Fruit fly (Drosophila melanogaster) whole organism, wandering third instar larva: Measurements from ENCODE around the gene GstD3.

Source experiments
- Abd-B ChIP-seq: fragments of >200 bp; optimal IDR thresholded peaks from 2 replicates; lab custom pipeline; 2017; ENCODE audit warnings: missing biosample characterization, missing genetic modification characterization
- CrebA ChIP-seq: fragments of 200-800 bp; sonication (Bioruptor generic); optimal IDR thresholded peaks from 2 replicates; lab custom pipeline; 2016; ENCODE audit warnings: missing biosample characterization, mild to moderate bottlenecking, missing genetic modification characterization, borderline replicate concordance
- Dfd ChIP-seq: fragments of >200 bp; optimal IDR thresholded peaks from 2 replicates; lab custom pipeline; 2017; ENCODE audit warnings: missing biosample characterization, missing genetic modification characterization
- Dif ChIP-seq: fragments of 200-275, 200-300 bp; sonication (Bioruptor generic); optimal IDR thresholded peaks from 2 replicates; lab custom pipeline; 2018; ENCODE audit warnings: missing biosample characterization, missing genetic modification characterization; ENCODE audit not compliant: partially characterized antibody
- GATAd ChIP-seq: sonication (Bioruptor generic); optimal IDR thresholded peaks from 2 replicates; lab custom pipeline; 2016; ENCODE audit warnings: missing biosample characterization, missing genetic modification characterization
- Hnf4 ChIP-seq: fragments of 200-800 bp; sonication (Bioruptor generic); optimal IDR thresholded peaks from 2 replicates; lab custom pipeline; 2016; ENCODE audit warnings: missing biosample characterization, mild to moderate bottlenecking, missing genetic modification characterization
- Hr78 ChIP-seq: fragments of >200 bp; optimal IDR thresholded peaks from 2 replicates; lab custom pipeline; 2017; ENCODE audit warnings: missing biosample characterization, missing genetic modification characterization
- N ChIP-seq: fragments of >200 bp; optimal IDR thresholded peaks from 2 replicates; lab custom pipeline; 2018; ENCODE audit warnings: missing biosample characterization, missing external identifiers, missing genetic modification characterization
- OdsH ChIP-seq: fragments of 200-800 bp; sonication (Bioruptor generic); optimal IDR thresholded peaks from 2 replicates; lab custom pipeline; 2016; ENCODE audit warnings: missing biosample characterization, mild to moderate bottlenecking, missing genetic modification characterization
- Rel ChIP-seq, 2 experiments: fragments of 200-800 bp; sonication (Bioruptor generic) in 1 of 2; optimal IDR thresholded peaks; 2 replicates in 1 of 2; 3 replicates in 1 of 2; lab custom pipeline; 2016 to 2019; ENCODE audit warnings: mild to moderate bottlenecking in 2 of 2, missing biosample characterization in 2 of 2, missing genetic modification characterization in 2 of 2, moderate library complexity in 1 of 2
- Vsx2 ChIP-seq: fragments of 200-300, 225-300 bp; sonication (Bioruptor generic); optimal IDR thresholded peaks from 2 replicates; lab custom pipeline; 2018; ENCODE audit warnings: missing biosample characterization, missing genetic modification characterization; ENCODE audit not compliant: partially characterized antibody
- br ChIP-seq: fragments of 200-800 bp; sonication (Bioruptor generic); optimal IDR thresholded peaks from 2 replicates; lab custom pipeline; 2016; ENCODE audit warnings: missing biosample characterization, missing genetic modification characterization
- dl ChIP-seq, 2 experiments: fragments of 175-275, 200-275 bp in 1 of 2; fragments of 200-275 bp in 1 of 2; sonication (Bioruptor generic); optimal IDR thresholded peaks; lab custom pipeline; 2018; ENCODE audit warnings: mild to moderate bottlenecking in 2 of 2, missing biosample characterization in 2 of 2, missing genetic modification characterization in 2 of 2, moderate library complexity in 2 of 2; ENCODE audit not compliant: partially characterized antibody in 2 of 2, insufficient read depth in 1 of 2
- dmrt93B ChIP-seq: fragments of 200-800 bp; sonication (Bioruptor generic); optimal IDR thresholded peaks from 2 replicates; lab custom pipeline; 2018; ENCODE audit warnings: missing biosample characterization, mild to moderate bottlenecking, missing genetic modification characterization
- dsf ChIP-seq: sonication (Bioruptor generic); optimal IDR thresholded peaks from 2 replicates; lab custom pipeline; 2016; ENCODE audit warnings: missing biosample characterization, missing genetic modification characterization, borderline replicate concordance
- ey ChIP-seq: fragments of 200-800 bp; sonication (Bioruptor generic); optimal IDR thresholded peaks from 2 replicates; lab custom pipeline; 2016; ENCODE audit warnings: missing biosample characterization, missing genetic modification characterization
- foxo ChIP-seq, 2 experiments: fragments of 200-800 bp; sonication (Bioruptor generic); optimal IDR thresholded peaks; 2 replicates in 1 of 2; 3 replicates in 1 of 2; lab custom pipeline; 2016 to 2017; ENCODE audit warnings: missing biosample characterization in 2 of 2, missing genetic modification characterization in 2 of 2
- fru ChIP-seq: fragments of 200-800 bp; sonication (Bioruptor generic); optimal IDR thresholded peaks from 3 replicates; lab custom pipeline; 2016; ENCODE audit warnings: missing biosample characterization, mild to moderate bottlenecking, missing genetic modification characterization
- h ChIP-seq: fragments of 200-800 bp; sonication (Bioruptor generic); optimal IDR thresholded peaks from 3 replicates; lab custom pipeline; 2016; ENCODE audit warnings: missing biosample characterization, mild to moderate bottlenecking, missing genetic modification characterization
- lola ChIP-seq: fragments of >200 bp; optimal IDR thresholded peaks from 2 replicates; lab custom pipeline; 2017; ENCODE audit warnings: missing biosample characterization, missing genetic modification characterization
- pan ChIP-seq: fragments of >200 bp; optimal IDR thresholded peaks from 2 replicates; lab custom pipeline; 2017
- psq ChIP-seq: fragments of 200-800 bp; sonication (Bioruptor generic); optimal IDR thresholded peaks from 3 replicates; lab custom pipeline; 2017; ENCODE audit warnings: missing biosample characterization, mild to moderate bottlenecking, missing genetic modification characterization, moderate library complexity
- rgr ChIP-seq: fragments of 200-800 bp; sonication (Bioruptor generic); optimal IDR thresholded peaks from 3 replicates; lab custom pipeline; 2016; ENCODE audit warnings: missing biosample characterization, mild to moderate bottlenecking, missing genetic modification characterization
- sage ChIP-seq: fragments of 200-800 bp; sonication (Bioruptor generic); optimal IDR thresholded peaks from 2 replicates; lab custom pipeline; 2016; ENCODE audit warnings: missing biosample characterization, mild to moderate bottlenecking, missing genetic modification characterization
- sv ChIP-seq: fragments of 200-800 bp; sonication (Bioruptor generic); optimal IDR thresholded peaks from 3 replicates; lab custom pipeline; 2016; ENCODE audit warnings: missing biosample characterization, missing genetic modification characterization
- tai ChIP-seq: sonication (Bioruptor generic); optimal IDR thresholded peaks from 2 replicates; lab custom pipeline; 2016; ENCODE audit warnings: missing biosample characterization, missing genetic modification characterization
- usp ChIP-seq: fragments of >200 bp; optimal IDR thresholded peaks from 2 replicates; lab custom pipeline; 2017; ENCODE audit warnings: missing biosample characterization, missing genetic modification characterization
- woc ChIP-seq: sonication (Bioruptor generic); optimal IDR thresholded peaks from 2 replicates; lab custom pipeline; 2016; ENCODE audit warnings: missing biosample characterization, mild to moderate bottlenecking, missing genetic modification characterization

The GstD3 gene

DNA sequence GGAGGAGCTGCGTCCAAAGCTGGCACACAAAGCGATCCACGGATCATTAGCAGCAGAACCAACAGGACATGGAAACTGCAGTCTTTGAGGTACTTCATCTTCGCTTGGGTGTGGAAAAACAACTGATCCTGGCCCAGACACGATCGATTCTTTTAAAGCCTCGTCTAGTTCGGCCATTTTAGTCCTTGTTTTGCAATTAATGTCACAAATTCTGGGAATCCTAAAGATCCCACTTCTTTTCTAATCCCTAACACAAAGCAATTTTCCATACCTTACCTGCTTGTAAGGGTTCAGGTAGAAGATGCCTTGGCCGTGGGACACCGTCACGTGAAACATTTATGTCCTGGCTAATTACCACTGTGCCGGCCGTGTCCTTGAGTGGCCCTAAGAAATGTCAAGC, 9.7 kb downstream of the GstD3 start, which contains the start of gene CG10035:
Gene CG10035 (minus strand): TSS at position 129 of the 400 bp plus-strand sequence.
- no peak for TF ChIP-seq br (GFP tag; lab: Kevin White, UChicago)
- no peak for TF ChIP-seq pan (lab: Kevin White, UChicago)
- TF ChIP-seq Dfd (GFP tag; lab: Kevin White, UChicago) = no peak
- TF ChIP-seq, all 38 proteins: peak for 0

DNA sequence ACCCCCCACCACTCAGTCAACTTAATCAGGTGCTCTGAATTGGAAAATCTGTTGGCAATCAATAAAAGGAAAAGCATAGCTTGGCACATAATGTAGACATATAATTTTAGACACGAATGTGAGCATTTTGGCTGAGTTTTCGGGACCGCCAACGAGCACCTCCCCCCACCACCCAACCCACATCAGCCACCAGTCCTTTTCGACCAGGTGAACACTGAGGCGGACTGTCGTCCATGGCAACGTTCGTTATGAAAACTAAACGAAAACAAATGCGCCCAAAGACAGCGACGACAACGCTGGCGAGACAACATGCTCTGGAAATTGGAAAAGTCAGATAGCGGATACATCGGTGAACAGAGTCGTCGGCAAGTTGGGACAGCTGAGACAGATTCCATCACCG, 10.2 kb downstream of the GstD3 start, which contains the start of gene GstD11:
Gene GstD11 (plus strand): TSS at position 301 of the 400 bp plus-strand sequence.
- TF ChIP-seq OdsH (GFP tag; lab: Kevin White, UChicago) (no peak), psq (GFP tag; lab: Kevin White, UChicago) (no peak), usp (GFP tag; lab: Kevin White, UChicago) (no peak), GATAd (GFP tag; lab: Kevin White, UChicago) (no peak), tai (GFP tag; lab: Kevin White, UChicago) (no peak), dmrt93B (GFP tag; lab: Kevin White, UChicago) (no peak), Rel (GFP tag; optimal IDR thresholded peaks at IDR 0.05; lab: Kevin White, UChicago) (no peak), Rel (tag; optimal IDR thresholded peaks at IDR 0.05; lab: Kevin White, UChicago) (no peak), Abd-B (GFP tag; lab: Kevin White, UChicago) (no peak), Dfd (GFP tag; lab: Kevin White, UChicago) (no peak), fru (GFP tag; lab: Kevin White, UChicago) (no peak)
- TF ChIP-seq, all 38 proteins: peak for 0

DNA sequence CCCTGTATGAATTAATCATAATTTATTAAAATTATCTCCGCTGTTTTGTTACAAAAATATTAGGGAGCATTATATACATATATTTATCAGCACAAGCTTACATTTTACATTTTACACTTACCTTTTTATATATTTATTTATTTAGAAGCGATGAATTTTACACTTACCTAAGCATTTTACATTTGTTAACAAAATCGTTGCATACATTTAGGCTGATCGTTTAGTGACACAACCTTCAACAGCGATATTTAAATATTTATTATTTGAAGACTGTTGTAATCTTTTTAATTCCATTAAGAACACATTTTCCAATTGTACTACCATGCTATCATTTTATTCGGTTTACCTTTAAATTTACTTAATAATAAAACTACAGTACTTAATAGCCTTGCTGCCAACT, 10.9 kb downstream of the GstD3 start:
- TF ChIP-seq sage (GFP tag; lab: Kevin White, UChicago) = no peak
- no peak for TF ChIP-seq Rel (GFP tag; optimal IDR thresholded peaks at IDR 0.05; lab: Kevin White, UChicago)
- TF ChIP-seq Rel (tag; optimal IDR thresholded peaks at IDR 0.05; lab: Kevin White, UChicago) = peak; percentile 87
- peak; percentile 14 for TF ChIP-seq CrebA (GFP tag; lab: Kevin White, UChicago)

DNA sequence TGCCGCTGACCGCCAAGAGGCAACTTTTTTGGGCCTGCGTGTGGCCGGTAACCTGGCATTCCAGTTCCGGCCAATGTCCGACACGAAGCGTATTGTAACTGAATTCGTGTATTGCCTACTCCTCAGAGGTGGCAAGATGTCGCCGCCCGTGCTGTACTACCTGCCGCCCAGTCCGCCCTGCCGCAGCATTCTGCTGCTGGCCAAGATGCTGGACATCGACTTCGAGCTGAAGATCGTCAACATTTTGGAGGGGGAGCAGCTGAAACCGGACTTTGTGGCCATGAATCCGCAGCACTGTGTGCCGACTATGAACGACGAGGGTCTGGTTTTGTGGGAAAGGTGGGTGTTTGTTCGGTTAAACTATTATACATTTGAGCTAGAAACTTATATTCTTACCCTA, 11.4 kb downstream of the GstD3 start:
- TF ChIP-seq tai (GFP tag; lab: Kevin White, UChicago) = no peak
- TF ChIP-seq fru (GFP tag; lab: Kevin White, UChicago) = no peak
- TF ChIP-seq Dif = no peak
- no peak for TF ChIP-seq pan (lab: Kevin White, UChicago)
- no peak for TF ChIP-seq Dfd (GFP tag; lab: Kevin White, UChicago)
- TF ChIP-seq foxo (GFP tag; optimal IDR thresholded peaks at IDR 0.05; lab: Kevin White, UChicago) = no peak
- TF ChIP-seq sv (GFP tag; lab: Kevin White, UChicago) = no peak
- TF ChIP-seq Hnf4 (GFP tag; lab: Kevin White, UChicago) = no peak
- TF ChIP-seq GATAd (GFP tag; lab: Kevin White, UChicago) = no peak

DNA sequence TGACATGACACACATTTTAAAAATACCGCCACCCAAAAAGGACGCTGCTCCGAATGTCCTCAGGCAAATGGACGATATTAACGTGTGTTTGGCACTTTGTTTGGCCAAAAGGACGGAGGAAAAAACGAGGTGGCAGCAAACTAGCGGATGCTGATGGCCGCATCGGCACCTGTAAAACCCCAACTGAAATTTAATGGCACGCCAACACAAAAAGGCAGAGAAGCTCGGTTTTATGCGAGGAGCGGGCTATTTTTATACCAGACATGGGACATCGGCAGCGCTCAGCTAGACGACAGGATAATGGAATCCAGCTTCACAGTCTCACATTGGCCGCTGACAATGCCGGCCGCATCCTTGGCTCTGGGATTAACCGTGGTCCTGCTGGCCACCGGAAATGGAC, 13.1 kb downstream of the GstD3 start, which contains the start of gene Sol1:
Gene Sol1 (plus strand): TSS at position 301 of the 400 bp plus-strand sequence.
- no peak for TF ChIP-seq CrebA (GFP tag; lab: Kevin White, UChicago)

DNA sequence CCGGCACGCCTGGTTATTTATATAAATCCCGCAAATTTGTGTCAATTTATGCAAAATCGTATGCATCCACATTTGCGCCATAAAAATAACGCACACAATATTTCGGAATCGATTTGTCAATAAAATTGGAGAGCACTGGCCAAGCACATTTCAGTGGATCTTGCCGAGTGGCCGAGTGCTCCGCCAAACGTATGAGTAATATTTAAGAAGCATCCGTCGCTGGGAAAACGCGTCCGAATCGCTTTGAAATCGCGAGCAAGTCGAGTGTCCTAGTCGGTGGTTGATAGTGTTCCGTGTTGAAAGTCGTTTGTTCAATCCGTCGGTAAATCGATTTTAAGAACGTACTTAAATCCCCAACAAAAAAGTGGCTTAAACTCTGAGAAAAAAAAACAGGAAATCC, 14.1 kb downstream of the GstD3 start, which contains the start of gene CG33098:
Gene CG33098 (plus strand): TSS at position 224 of the 400 bp plus-strand sequence.
- TF ChIP-seq lola (GFP tag; lab: Kevin White, UChicago) (no peak), h (no peak), dmrt93B (GFP tag; lab: Kevin White, UChicago) (no peak), pan (lab: Kevin White, UChicago) (no peak), dsf (GFP tag; lab: Kevin White, UChicago) (no peak), tai (GFP tag; lab: Kevin White, UChicago) (no peak), rgr (GFP tag; lab: Kevin White, UChicago) (no peak), Vsx2 (GFP tag; lab: Kevin White, UChicago) (no peak), Abd-B (GFP tag; lab: Kevin White, UChicago) (no peak), N (GFP tag; lab: Kevin White, UChicago) (no peak), ey (GFP tag; lab: Kevin White, UChicago) (no peak), Hnf4 (GFP tag; lab: Kevin White, UChicago) (no peak), foxo (GFP tag; optimal IDR thresholded peaks at IDR 0.05; lab: Kevin White, UChicago) (no peak), Rel (GFP tag; optimal IDR thresholded peaks at IDR 0.05; lab: Kevin White, UChicago) (no peak), Rel (tag; optimal IDR thresholded peaks at IDR 0.05; lab: Kevin White, UChicago) (no peak), CrebA (GFP tag; lab: Kevin White, UChicago) (no peak), dl (GFP tag; optimal IDR thresholded peaks at IDR 0.05; lab: Kevin White, UChicago; ENCODE audit: insufficient read depth in 1 of 2, partially characterized antibody in 2 of 2) (no peak), woc (GFP tag; lab: Kevin White, UChicago) (no peak), Dfd (GFP tag; lab: Kevin White, UChicago) (no peak), GATAd (GFP tag; lab: Kevin White, UChicago) (no peak), Hr78 (GFP tag; lab: Kevin White, UChicago) (no peak)
